Fruit fly (Drosophila melanogaster): ENCODE results near the gene CG6418.

The CG6418 gene

dm6 chr3L:10899087-10899511 is 20.3 kb upstream of the CG6418 start, which contains the start of gene Aps (continued):
- TF ChIP-seq slbo (GFP tag; IDR thresholded peaks at IDR 0.05) (peak; percentile 70; the same call in 1 of the 2 replicates), tup (GFP tag; optimal IDR thresholded peaks at IDR 0.05) (no peak), CG7786 (GFP tag; optimal IDR thresholded peaks at IDR 0.05) (no peak), BEAF-32 (GFP tag; optimal IDR thresholded peaks at IDR 0.05) (peak; percentile 55), CG10147 (GFP tag; optimal IDR thresholded peaks at IDR 0.05) (peak; percentile 42), Sox102F (GFP tag; optimal IDR thresholded peaks at IDR 0.05) (peak; percentile 49), CG1233 (GFP tag; optimal IDR thresholded peaks at IDR 0.05) (peak; percentile 2), CG17802 (tag; optimal IDR thresholded peaks at IDR 0.05) (peak; percentile 5), ab (GFP tag; optimal IDR thresholded peaks at IDR 0.05) (no peak), Ravus (GFP tag; IDR thresholded peaks at IDR 0.05) (no peak; the same call in 1 of the 2 replicates), Ets65A (GFP tag) (peak; percentile 88), Nf-YC (tag; optimal IDR thresholded peaks at IDR 0.05) (no peak), CG33213 (GFP tag; optimal IDR thresholded peaks at IDR 0.05) (peak; percentile 6), CG16813 (GFP tag; IDR thresholded peaks at IDR 0.05; ENCODE audit: partially characterized antibody) (no peak), her (GFP tag; optimal IDR thresholded peaks at IDR 0.05) (no peak), fd3F (GFP tag; optimal IDR thresholded peaks at IDR 0.05) (peak; percentile 12), CG14667 (GFP tag; IDR thresholded peaks at IDR 0.05) (peak; percentile 50), emc (GFP tag; optimal IDR thresholded peaks at IDR 0.05) (no peak), tin (GFP tag; optimal IDR thresholded peaks at IDR 0.05) (peak; percentile 27), Xbp1 (GFP tag; optimal IDR thresholded peaks at IDR 0.05) (peak; percentile 85), lola (GFP tag; optimal IDR thresholded peaks at IDR 0.05) (no peak), disco-r (GFP tag; optimal IDR thresholded peaks at IDR 0.05) (no peak), CG10462 (GFP tag; optimal IDR thresholded peaks at IDR 0.05) (no peak), Camta (GFP tag; optimal IDR thresholded peaks at IDR 0.05) (peak; percentile 24), CG2889 (GFP tag; IDR thresholded peaks at IDR 0.05) (no peak), Fer2 (tag; optimal IDR thresholded peaks at IDR 0.05) (no peak), Poxn (GFP tag; IDR thresholded peaks at IDR 0.05) (no peak), ERR (GFP tag; optimal IDR thresholded peaks at IDR 0.05) (no peak), Six4 (GFP tag; optimal IDR thresholded peaks at IDR 0.05) (no peak), CG5953 (GFP tag; IDR thresholded peaks at IDR 0.05) (no peak), pnt (GFP tag; optimal IDR thresholded peaks at IDR 0.05) (peak; percentile 15), exex (tag; optimal IDR thresholded peaks at IDR 0.05) (no peak), tgo (GFP tag; IDR thresholded peaks at IDR 0.05) (peak; percentile 52), lilli (GFP tag; optimal IDR thresholded peaks at IDR 0.05) (peak; percentile 40), dpn (GFP tag; optimal IDR thresholded peaks at IDR 0.05) (peak in 1 of 2 experiments; percentile 67), CG15073 (GFP tag; optimal IDR thresholded peaks at IDR 0.05) (no peak), Rx (GFP tag; IDR thresholded peaks at IDR 0.05) (peak; percentile 28; the same call in 1 of the 2 replicates), zfh1 (GFP tag; IDR thresholded peaks at IDR 0.05) (peak; percentile 67; the same call in 1 of the 3 replicates), HHEX (GFP tag; optimal IDR thresholded peaks at IDR 0.05) (no peak), gsb-n (tag; optimal IDR thresholded peaks at IDR 0.05) (peak; percentile 45), pzg (GFP tag; optimal IDR thresholded peaks at IDR 0.05) (peak; percentile 73), CG4404 (GFP tag; IDR thresholded peaks at IDR 0.05) (no peak), unc-4 (GFP tag; IDR thresholded peaks at IDR 0.05; ENCODE audit: partially characterized antibody) (no peak), Drgx (GFP tag; IDR thresholded peaks at IDR 0.05) (no peak), pho (GFP tag; optimal IDR thresholded peaks at IDR 0.05) (peak; percentile 11), CG6689 (GFP tag; IDR thresholded peaks at IDR 0.05) (no peak), CG30403 (GFP tag; optimal IDR thresholded peaks at IDR 0.05) (peak; percentile 71), CG13624 (GFP tag; optimal IDR thresholded peaks at IDR 0.05) (peak; percentile 23), ash1 (GFP tag; optimal IDR thresholded peaks at IDR 0.05) (no peak), mam (GFP tag; optimal IDR thresholded peaks at IDR 0.05) (peak; percentile 15), Lhr (GFP tag; optimal IDR thresholded peaks at IDR 0.05) (peak; percentile 92)
